Worm (Caenorhabditis elegans) whole organism, early embryonic: ENCODE results near the gene T24D3.2.

Experiments used
- B0310.2 ChIP-seq: sonication (generic microtip); optimal IDR thresholded peaks from 2 replicates; lab custom pipeline; 2016; ENCODE audit warnings: mild to moderate bottlenecking, missing genetic modification characterization, missing compliant biosample characterization
- aly-1 ChIP-seq: sonication (generic microtip); optimal IDR thresholded peaks from 2 replicates; lab custom pipeline; 2016; ENCODE audit warnings: missing genetic modification characterization, missing compliant biosample characterization
- ama-1 ChIP-seq: fragments of 150-350 bp; optimal IDR thresholded peaks from 2 replicates; lab custom pipeline; 2014
- ceh-13 ChIP-seq: fragments of 200-800 bp; sonication (Bioruptor generic); optimal IDR thresholded peaks from 2 replicates; lab custom pipeline; 2018; ENCODE audit warnings: mild to moderate bottlenecking, missing genetic modification characterization, missing compliant biosample characterization
- ets-7 ChIP-seq: sonication (generic microtip); optimal IDR thresholded peaks from 2 replicates; lab custom pipeline; 2016; ENCODE audit warnings: missing genotype, missing genetic modification characterization, missing compliant biosample characterization
- flt-1 ChIP-seq: fragments of 200-800 bp; sonication (Bioruptor generic); IDR thresholded peaks from 2 replicates; pipeline ENCODE4 v1.3.6; 2022; ENCODE audit warnings: missing genetic modification characterization, missing compliant biosample characterization
- hmbx-1 ChIP-seq: sonication (generic microtip); optimal IDR thresholded peaks from 2 replicates; lab custom pipeline; 2016; ENCODE audit warnings: mild to moderate bottlenecking, missing genetic modification characterization, missing compliant biosample characterization
- hmg-4 ChIP-seq: fragments of 200-800 bp; sonication (Bioruptor generic); optimal IDR thresholded peaks from 2 replicates; lab custom pipeline; 2018; ENCODE audit warnings: mild to moderate bottlenecking, missing genetic modification characterization, missing compliant biosample characterization
- hnd-1 ChIP-seq: sonication (generic microtip); optimal IDR thresholded peaks from 2 replicates; lab custom pipeline; 2016; ENCODE audit warnings: missing genetic modification characterization, missing compliant biosample characterization
- pes-1 ChIP-seq: fragments of 200-800 bp; sonication (Bioruptor generic); IDR thresholded peaks from 2 replicates; pipeline ENCODE4 v1.3.6; 2022; ENCODE audit warnings: missing genetic modification reagents, missing genetic modification characterization, missing compliant biosample characterization
- scrt-1 ChIP-seq: fragments of 200-800 bp; sonication (Bioruptor generic); IDR thresholded peaks from 2 replicates; pipeline ENCODE4 v1.3.6; 2022; ENCODE audit warnings: missing genetic modification characterization, missing compliant biosample characterization
- tbx-11 ChIP-seq: fragments of 200-800 bp; sonication (Bioruptor generic); IDR thresholded peaks from 2 replicates; pipeline ENCODE4 v1.3.6; 2022; ENCODE audit warnings: missing genetic modification characterization, missing compliant biosample characterization
- tbx-37 ChIP-seq: fragments of 200-800 bp; sonication (Bioruptor generic); conservative IDR thresholded peaks from 2 replicates; pipeline ENCODE4 v1.3.6; 2022; ENCODE audit warnings: missing genetic modification reagents, missing genetic modification characterization, missing compliant biosample characterization

ce11 chrX:12391380-12391779 lies 34.1 kb upstream of the T24D3.2 start, which contains the start of gene nekl-3:
- TF ChIP-seq scrt-1 (GFP tag; lab: Robert Waterston, UW) (no peak), aly-1 (tag; lab: Kevin White, UChicago) (no peak), tbx-37 (no peak), hmbx-1 (tag; lab: Kevin White, UChicago) (no peak), ceh-13 (GFP tag; lab: Kevin White, UChicago) (no peak), ama-1 (no peak), B0310.2 (no peak), tbx-11 (no peak), ets-7 (tag; lab: Kevin White, UChicago) (no peak), hnd-1 (tag; lab: Kevin White, UChicago) (no peak), pes-1 (GFP tag; lab: Robert Waterston, UW) (no peak), flt-1 (GFP tag; lab: Robert Waterston, UW) (no peak), hmg-4 (GFP tag; lab: Kevin White, UChicago) (no peak)
